Worm (Caenorhabditis elegans) whole organism, late embryonic: Measurements from ENCODE around the gene grk-2.

Experiments
- C38D4.7 ChIP-seq: fragments of 200-800 bp; sonication (Bioruptor generic); optimal IDR thresholded peaks from 2 replicates; lab custom pipeline; 2018; ENCODE audit warnings: mild to moderate bottlenecking, missing genetic modification characterization, moderate library complexity, missing compliant biosample characterization
- F13H6.1 ChIP-seq: sonication (generic microtip); optimal IDR thresholded peaks from 2 replicates; lab custom pipeline; 2016; ENCODE audit warnings: missing genetic modification characterization, missing compliant biosample characterization
- K02D7.2 ChIP-seq: sonication (generic microtip); optimal IDR thresholded peaks from 2 replicates; lab custom pipeline; 2017; ENCODE audit warnings: mild to moderate bottlenecking, missing genetic modification characterization, missing compliant biosample characterization
- T23F11.4 ChIP-seq: fragments of 200-800 bp; sonication (Bioruptor generic); optimal IDR thresholded peaks from 2 replicates; lab custom pipeline; 2018; ENCODE audit warnings: mild to moderate bottlenecking, missing genetic modification characterization, missing compliant biosample characterization
- ahr-1 ChIP-seq: sonication (generic microtip); optimal IDR thresholded peaks from 2 replicates; lab custom pipeline; 2016; ENCODE audit warnings: missing genetic modification characterization, missing compliant biosample characterization
- ceh-19 ChIP-seq: fragments of 200-800 bp; sonication (Bioruptor generic); optimal IDR thresholded peaks from 2 replicates; lab custom pipeline; 2018; ENCODE audit warnings: mild to moderate bottlenecking, missing genetic modification characterization, missing compliant biosample characterization
- ceh-2 ChIP-seq: sonication (generic microtip); optimal IDR thresholded peaks from 2 replicates; lab custom pipeline; 2016; ENCODE audit warnings: missing genotype, missing genetic modification characterization, missing compliant biosample characterization
- ceh-22 ChIP-seq: sonication (generic microtip); optimal IDR thresholded peaks from 2 replicates; lab custom pipeline; 2017; ENCODE audit warnings: missing biosample characterization, missing genetic modification characterization
- ceh-30 ChIP-seq: fragments of 150-350 bp; optimal IDR thresholded peaks from 2 replicates; lab custom pipeline; 2014; ENCODE audit warnings: missing biosample characterization, missing genetic modification characterization
- ceh-31 ChIP-seq: sonication (generic microtip); optimal IDR thresholded peaks from 2 replicates; lab custom pipeline; 2016; ENCODE audit warnings: missing genetic modification characterization, missing compliant biosample characterization
- ceh-34 ChIP-seq: sonication (generic microtip); optimal IDR thresholded peaks from 2 replicates; lab custom pipeline; 2016; ENCODE audit warnings: mild to moderate bottlenecking, missing genetic modification characterization, missing compliant biosample characterization
- ceh-48 ChIP-seq: sonication (generic microtip); optimal IDR thresholded peaks from 2 replicates; lab custom pipeline; 2016; ENCODE audit warnings: missing genetic modification characterization, inconsistent platforms, missing compliant biosample characterization
- ceh-6 ChIP-seq: fragments of 200-800 bp; sonication (Bioruptor generic); optimal IDR thresholded peaks from 2 replicates; lab custom pipeline; 2018; ENCODE audit warnings: mild to moderate bottlenecking, missing genetic modification characterization, missing compliant biosample characterization
- ceh-9 ChIP-seq: sonication (generic microtip); optimal IDR thresholded peaks from 2 replicates; lab custom pipeline; 2016; ENCODE audit warnings: mild to moderate bottlenecking, missing genetic modification characterization, inconsistent platforms, missing compliant biosample characterization
- che-1 ChIP-seq: sonication (generic microtip); optimal IDR thresholded peaks from 2 replicates; lab custom pipeline; 2016; ENCODE audit warnings: mild to moderate bottlenecking, missing genetic modification characterization, missing compliant biosample characterization
- elt-4 ChIP-seq: sonication (generic microtip); optimal IDR thresholded peaks from 2 replicates; lab custom pipeline; 2016; ENCODE audit warnings: missing genetic modification characterization, missing compliant biosample characterization
- eyg-1 ChIP-seq: sonication (generic microtip); optimal IDR thresholded peaks from 2 replicates; lab custom pipeline; 2016; ENCODE audit warnings: missing genotype, missing genetic modification characterization, missing compliant biosample characterization
- fax-1 ChIP-seq: sonication (generic microtip); optimal IDR thresholded peaks from 2 replicates; lab custom pipeline; 2016; ENCODE audit warnings: missing genotype, missing genetic modification characterization, missing compliant biosample characterization
- fkh-6 ChIP-seq: sonication (generic microtip); optimal IDR thresholded peaks from 2 replicates; lab custom pipeline; 2016; ENCODE audit warnings: missing genetic modification characterization, missing compliant biosample characterization
- gmeb-2 ChIP-seq: sonication (generic microtip); optimal IDR thresholded peaks from 2 replicates; lab custom pipeline; 2016; ENCODE audit warnings: missing genetic modification characterization, inconsistent platforms, missing compliant biosample characterization
- hlh-13 ChIP-seq: fragments of 200-800 bp; sonication (Bioruptor generic); optimal IDR thresholded peaks from 2 replicates; lab custom pipeline; 2018; ENCODE audit warnings: mild to moderate bottlenecking, missing genetic modification characterization, missing compliant biosample characterization
- hlh-30 ChIP-seq: sonication (generic microtip); optimal IDR thresholded peaks from 2 replicates; lab custom pipeline; 2017; ENCODE audit warnings: antibody characterized with exemption, missing genetic modification characterization, missing compliant biosample characterization; ENCODE audit not compliant: insufficient read depth
- hlh-6 ChIP-seq: sonication (generic microtip); optimal IDR thresholded peaks from 2 replicates; lab custom pipeline; 2016; ENCODE audit warnings: missing genotype, missing genetic modification characterization, missing compliant biosample characterization
- hlh-8 ChIP-seq: sonication (generic microtip); optimal IDR thresholded peaks from 2 replicates; lab custom pipeline; 2016; ENCODE audit warnings: missing genotype, missing genetic modification characterization, missing compliant biosample characterization
- lim-6 ChIP-seq: sonication (generic microtip); optimal IDR thresholded peaks from 2 replicates; lab custom pipeline; 2016; ENCODE audit warnings: missing genetic modification characterization, missing compliant biosample characterization
- lin-11 ChIP-seq: fragments of 200-800 bp; sonication (Bioruptor generic); optimal IDR thresholded peaks from 2 replicates; lab custom pipeline; 2018; ENCODE audit warnings: mild to moderate bottlenecking, missing genetic modification characterization, missing compliant biosample characterization
- mec-3 ChIP-seq: sonication (generic microtip); optimal IDR thresholded peaks from 2 replicates; lab custom pipeline; 2016; ENCODE audit warnings: borderline replicate concordance, missing genetic modification characterization, missing compliant biosample characterization
- nhr-11 ChIP-seq: fragments of 150-350 bp; optimal IDR thresholded peaks from 2 replicates; lab custom pipeline; 2014; ENCODE audit warnings: missing biosample characterization, missing genetic modification characterization
- npax-4 ChIP-seq: sonication (generic microtip); optimal IDR thresholded peaks from 2 replicates; lab custom pipeline; 2016; ENCODE audit warnings: missing genetic modification characterization, missing compliant biosample characterization
- odd-2 ChIP-seq: sonication (generic microtip); optimal IDR thresholded peaks from 2 replicates; lab custom pipeline; 2017; ENCODE audit warnings: antibody characterized with exemption, mild to moderate bottlenecking, missing genetic modification characterization, missing compliant biosample characterization
- pag-3 ChIP-seq: sonication (generic microtip); optimal IDR thresholded peaks from 2 replicates; lab custom pipeline; 2016; ENCODE audit warnings: missing compliant biosample characterization, missing genetic modification characterization, borderline replicate concordance
- pha-2 ChIP-seq: sonication (generic microtip); optimal IDR thresholded peaks from 2 replicates; lab custom pipeline; 2017; ENCODE audit warnings: mild to moderate bottlenecking, missing genetic modification characterization, missing compliant biosample characterization
- pros-1 ChIP-seq: fragments of 150-350 bp; optimal IDR thresholded peaks from 2 replicates; lab custom pipeline; 2014; ENCODE audit warnings: missing biosample characterization, missing genetic modification reagents, missing genetic modification characterization
- ref-2 ChIP-seq: sonication (generic microtip); optimal IDR thresholded peaks from 2 replicates; lab custom pipeline; 2016; ENCODE audit warnings: missing genetic modification characterization, missing compliant biosample characterization
- rnt-1 ChIP-seq: sonication (generic microtip); optimal IDR thresholded peaks from 2 replicates; lab custom pipeline; 2016; ENCODE audit warnings: missing genetic modification characterization, missing compliant biosample characterization
- sox-4 ChIP-seq: sonication (generic microtip); optimal IDR thresholded peaks from 2 replicates; lab custom pipeline; 2017; ENCODE audit warnings: mild to moderate bottlenecking, missing genetic modification characterization, inconsistent platforms, missing compliant biosample characterization
- tbx-2 ChIP-seq: sonication (generic microtip); optimal IDR thresholded peaks from 2 replicates; lab custom pipeline; 2016; ENCODE audit warnings: missing genetic modification characterization, missing compliant biosample characterization
- unc-3 ChIP-seq, 2 experiments: fragments of 200-800 bp in 1 of 2; sonication (Bioruptor generic) in 1 of 2; sonication (generic microtip) in 1 of 2; conservative IDR thresholded peaks in 1 of 2; optimal IDR thresholded peaks in 1 of 2; 2 replicates each; pipeline versions ENCODE4 v1.3.6 to Lab custom; 2016 to 2022; ENCODE audit warnings: missing compliant biosample characterization in 2 of 2, missing genetic modification characterization in 2 of 2, missing genetic modification reagents in 1 of 2
- unc-42 ChIP-seq: sonication (generic microtip); optimal IDR thresholded peaks from 2 replicates; lab custom pipeline; 2016; ENCODE audit warnings: missing genotype, missing genetic modification characterization, missing compliant biosample characterization
- unc-86 ChIP-seq: sonication (generic microtip); optimal IDR thresholded peaks from 2 replicates; lab custom pipeline; 2016; ENCODE audit warnings: missing genetic modification characterization, missing compliant biosample characterization
- ztf-16 ChIP-seq: sonication (generic microtip); optimal IDR thresholded peaks from 2 replicates; lab custom pipeline; 2017; ENCODE audit warnings: missing genetic modification characterization, missing compliant biosample characterization

grk-2 gene

DNA sequence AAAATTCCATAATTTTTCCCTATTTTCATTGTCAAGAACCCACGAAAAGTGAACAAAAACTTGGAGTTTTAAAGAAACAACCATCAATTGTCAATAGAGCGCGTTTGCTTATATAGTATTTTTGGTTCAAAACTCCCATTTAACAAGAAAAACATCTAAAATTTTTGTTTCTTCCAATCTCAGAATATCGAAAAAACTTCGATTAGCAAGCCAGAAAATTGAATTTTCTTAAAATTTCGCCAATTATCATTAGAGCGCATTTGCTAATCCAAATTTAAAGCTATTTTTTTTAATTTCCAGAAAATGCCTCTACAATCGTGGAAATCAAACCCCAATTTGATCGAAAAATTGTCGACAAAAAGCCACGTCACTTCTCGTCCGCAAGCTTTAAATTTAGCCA lies 29.5 kb upstream of the grk-2 start, which contains the start of gene orai-1:
Gene orai-1, plus strand, starts transcription at position 301 of the 400 bp plus-strand sequence.
- TF ChIP-seq odd-2 (no peak), unc-42 (tag; lab: Kevin White, UChicago) (no peak), hlh-13 (GFP tag; lab: Kevin White, UChicago) (no peak), ceh-9 (tag; lab: Kevin White, UChicago) (no peak), hlh-6 (tag; lab: Kevin White, UChicago) (no peak), pag-3 (tag; lab: Kevin White, UChicago) (no peak), che-1 (no peak), fkh-6 (tag; lab: Kevin White, UChicago) (no peak), lim-6 (tag; lab: Kevin White, UChicago) (no peak), hlh-8 (tag; lab: Kevin White, UChicago) (no peak), ref-2 (tag; lab: Kevin White, UChicago) (no peak), nhr-11 (no peak), ceh-22 (tag; lab: Kevin White, UChicago) (no peak), unc-86 (tag; lab: Kevin White, UChicago) (no peak), ztf-16 (tag; lab: Kevin White, UChicago) (no peak), lin-11 (tag; lab: Kevin White, UChicago) (no peak), gmeb-2 (tag; lab: Kevin White, UChicago) (no peak), sox-4 (tag; lab: Kevin White, UChicago) (no peak), mec-3 (tag; lab: Kevin White, UChicago) (no peak), ceh-6 (no peak)

DNA sequence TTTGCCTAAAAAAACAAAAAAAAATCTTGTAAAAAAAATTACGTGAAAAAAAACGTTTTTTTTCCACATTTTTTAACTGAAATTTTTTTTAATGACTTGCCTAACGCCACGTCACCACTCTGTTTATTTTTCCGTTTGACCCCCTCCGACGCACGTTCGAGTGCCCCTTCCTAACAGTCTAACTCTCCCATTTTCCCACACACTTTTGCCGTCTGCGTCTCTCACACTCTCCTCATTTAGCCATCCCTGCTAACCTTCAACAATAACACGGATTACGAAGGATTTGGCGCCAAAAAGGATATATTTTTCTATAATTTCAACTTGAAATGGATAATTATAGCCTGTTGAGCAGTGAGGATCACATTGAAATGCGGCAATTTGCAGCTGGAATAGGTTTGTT lies 28.7 kb upstream of the grk-2 start:
- TF ChIP-seq eyg-1 (tag; lab: Kevin White, UChicago) (peak; percentile 5), unc-3 (GFP tag; conservative IDR thresholded peaks at IDR 0.05; lab: Robert Waterston, UW) (no peak), unc-3 (tag; optimal IDR thresholded peaks at IDR 0.05; lab: Kevin White, UChicago) (no peak), pha-2 (no peak), che-1 (no peak), tbx-2 (tag; lab: Kevin White, UChicago) (peak; percentile 22), pros-1 (tag; lab: Kevin White, UChicago) (no peak), ceh-31 (tag; lab: Kevin White, UChicago) (peak; percentile 5), T23F11.4 (GFP tag; lab: Kevin White, UChicago) (no peak), unc-86 (tag; lab: Kevin White, UChicago) (no peak), ceh-34 (tag; lab: Kevin White, UChicago) (peak; percentile 2), fax-1 (no peak), F13H6.1 (tag; lab: Kevin White, UChicago) (no peak), K02D7.2 (tag; lab: Kevin White, UChicago) (no peak), ceh-9 (tag; lab: Kevin White, UChicago) (no peak)

DNA sequence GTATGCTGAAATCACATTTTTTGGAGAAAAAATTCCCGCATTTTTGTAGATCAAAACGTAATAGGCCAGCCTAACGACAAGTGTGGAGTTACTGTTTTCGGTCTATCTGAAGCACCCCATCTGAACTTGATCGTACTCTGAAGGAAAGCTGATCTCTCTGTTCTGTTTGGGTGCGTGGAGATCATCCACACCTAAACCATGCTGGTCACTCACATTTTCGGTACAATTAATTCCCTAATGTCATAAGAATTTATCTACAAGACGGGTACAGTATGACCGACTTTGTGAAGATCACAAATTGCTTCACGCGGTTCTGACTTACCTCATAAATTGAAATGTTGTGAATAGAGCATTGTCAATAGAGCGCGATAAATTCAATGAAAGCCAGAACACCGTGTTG lies 26.0 kb upstream of the grk-2 start:
- no peak for TF ChIP-seq pha-2
- TF ChIP-seq K02D7.2 (tag; lab: Kevin White, UChicago), result no peak
- TF ChIP-seq F13H6.1 (tag; lab: Kevin White, UChicago), result no peak
- TF ChIP-seq ceh-48 (tag; lab: Kevin White, UChicago), result no peak
- TF ChIP-seq C38D4.7 (GFP tag; lab: Kevin White, UChicago), result no peak
- TF ChIP-seq hlh-30 (tag; lab: Kevin White, UChicago), result no peak
- TF ChIP-seq unc-42 (tag; lab: Kevin White, UChicago), result no peak
- no peak for TF ChIP-seq ref-2 (tag; lab: Kevin White, UChicago)
- TF ChIP-seq ceh-19 (GFP tag; lab: Kevin White, UChicago), result no peak
- no peak for TF ChIP-seq ceh-2 (tag; lab: Kevin White, UChicago)
- TF ChIP-seq T23F11.4 (GFP tag; lab: Kevin White, UChicago), result no peak
- TF ChIP-seq npax-4 (tag; lab: Kevin White, UChicago), result no peak
- no peak for TF ChIP-seq ahr-1 (tag; lab: Kevin White, UChicago)
- TF ChIP-seq hlh-8 (tag; lab: Kevin White, UChicago), result no peak
- TF ChIP-seq odd-2, result no peak
- TF ChIP-seq elt-4 (tag; lab: Kevin White, UChicago), result no peak
- no peak for TF ChIP-seq ceh-30 (tag; lab: Kevin White, UChicago)
- no peak for TF ChIP-seq rnt-1 (tag; lab: Kevin White, UChicago)
